Fruit fly (Drosophila melanogaster) whole organism, embryonic: ENCODE results near the gene Syx5.
A peak's percentile ranks its signal among the peaks of the same experiment; 100 is the strongest.

ENCODE experiments used
- Ada2b ChIP-seq: fragments of 200-800 bp; sonication (Bioruptor generic); IDR thresholded peaks from 2 replicates; pipeline ENCODE4 v1.3.6; 2022; ENCODE audit warnings: missing biosample characterization, missing genetic modification characterization
- Atf6 ChIP-seq: fragments of 200-800 bp; sonication (Bioruptor generic); IDR thresholded peaks from 2 replicates; pipeline ENCODE4 v1.3.6; 2022; ENCODE audit warnings: missing biosample characterization, missing genetic modification characterization
- Bgb ChIP-seq: fragments of 200-800 bp; sonication (Bioruptor generic); IDR thresholded peaks from 2 replicates; pipeline ENCODE4 v1.3.6; 2022; ENCODE audit warnings: missing biosample characterization, missing genetic modification characterization; ENCODE audit not compliant: partially characterized antibody
- CG10147 ChIP-seq: fragments of 200-800 bp; sonication (Bioruptor generic); optimal IDR thresholded peaks from 2 replicates; lab custom pipeline; 2019; ENCODE audit warnings: missing biosample characterization, mild to moderate bottlenecking, missing genetic modification characterization, moderate library complexity
- CG10462 ChIP-seq: fragments of 200-800 bp; sonication (Bioruptor generic); optimal IDR thresholded peaks from 2 replicates; lab custom pipeline; 2016; ENCODE audit warnings: missing biosample characterization, missing genetic modification characterization
- CG11696 ChIP-seq: fragments of 200-800 bp; sonication (Bioruptor generic); IDR thresholded peaks from 2 replicates; pipeline ENCODE4 v1.3.6; 2022; ENCODE audit warnings: missing biosample characterization, missing genetic modification characterization
- CG11723 ChIP-seq: fragments of 200-800 bp; sonication (Bioruptor generic); optimal IDR thresholded peaks from 2 replicates; lab custom pipeline; 2017; ENCODE audit warnings: missing biosample characterization, mild to moderate bottlenecking, missing genetic modification characterization
- CG12299 ChIP-seq: fragments of 200-800 bp; sonication (Bioruptor generic); optimal IDR thresholded peaks from 2 replicates; lab custom pipeline; 2018; ENCODE audit warnings: missing biosample characterization, mild to moderate bottlenecking, missing genetic modification characterization
- CG12391 ChIP-seq: fragments of 200-800 bp; sonication (Bioruptor generic); optimal IDR thresholded peaks from 3 replicates; lab custom pipeline; 2018; ENCODE audit warnings: missing biosample characterization, mild to moderate bottlenecking, missing genetic modification characterization, moderate library complexity
- CG12659 ChIP-seq: fragments of 200-800 bp; sonication (Bioruptor generic); optimal IDR thresholded peaks from 3 replicates; lab custom pipeline; 2017; ENCODE audit warnings: mild to moderate bottlenecking, missing biosample characterization, missing genetic modification reagents, missing genetic modification characterization
- CG13775 ChIP-seq: fragments of 200-800 bp; sonication (Bioruptor generic); optimal IDR thresholded peaks from 3 replicates; lab custom pipeline; 2017; ENCODE audit warnings: missing biosample characterization, mild to moderate bottlenecking, missing genetic modification characterization
- CG14441 ChIP-seq: fragments of 200-800 bp; sonication (Bioruptor generic); IDR thresholded peaks from 2 replicates; pipeline ENCODE4 v1.3.6; 2022; ENCODE audit warnings: missing biosample characterization, missing genetic modification characterization
- CG15269 ChIP-seq: fragments of 200-800 bp; sonication (Bioruptor generic); optimal IDR thresholded peaks from 2 replicates; lab custom pipeline; 2018; ENCODE audit warnings: missing biosample characterization, mild to moderate bottlenecking, missing genetic modification characterization, moderate library complexity
- CG17186 ChIP-seq: fragments of 200-800 bp; sonication (Bioruptor generic); optimal IDR thresholded peaks from 3 replicates; lab custom pipeline; 2017; ENCODE audit warnings: missing biosample characterization, missing genetic modification reagents, missing genetic modification characterization
- CG18476 ChIP-seq: fragments of 200-800 bp; sonication (Bioruptor generic); optimal IDR thresholded peaks from 2 replicates; lab custom pipeline; 2016; ENCODE audit warnings: missing biosample characterization, mild to moderate bottlenecking, missing genetic modification characterization
- CG2116 ChIP-seq: fragments of 200-800 bp; sonication (Bioruptor generic); optimal IDR thresholded peaks from 3 replicates; lab custom pipeline; 2018; ENCODE audit warnings: missing biosample characterization, mild to moderate bottlenecking, missing genetic modification characterization
- CG30403 ChIP-seq: fragments of 200-800 bp; sonication (Bioruptor generic); optimal IDR thresholded peaks from 3 replicates; lab custom pipeline; 2016; ENCODE audit warnings: missing biosample characterization, missing genetic modification characterization
- CG30431 ChIP-seq: fragments of 200-800 bp; sonication (Bioruptor generic); optimal IDR thresholded peaks from 2 replicates; lab custom pipeline; 2017; ENCODE audit warnings: missing biosample characterization, missing genetic modification characterization
- CG3281 ChIP-seq: fragments of 200-800 bp; sonication (Bioruptor generic); optimal IDR thresholded peaks from 3 replicates; lab custom pipeline; 2017; ENCODE audit warnings: missing biosample characterization, mild to moderate bottlenecking, missing genetic modification characterization
- CG33557 ChIP-seq: fragments of 200-800 bp; sonication (Bioruptor generic); optimal IDR thresholded peaks from 2 replicates; lab custom pipeline; 2019; ENCODE audit warnings: missing biosample characterization, mild to moderate bottlenecking, missing genetic modification characterization, moderate library complexity
- CG6765 ChIP-seq: fragments of 200-800 bp; sonication (Bioruptor generic); optimal IDR thresholded peaks from 3 replicates; lab custom pipeline; 2017; ENCODE audit warnings: missing biosample characterization, mild to moderate bottlenecking, missing genetic modification characterization
- CG9215 ChIP-seq: fragments of 200-800 bp; sonication (Bioruptor generic); IDR thresholded peaks from 2 replicates; pipeline ENCODE4 v1.3.6; 2022; ENCODE audit warnings: missing biosample characterization, missing genetic modification characterization
- CG9437 ChIP-seq: fragments of 200-800 bp; sonication (Bioruptor generic); optimal IDR thresholded peaks from 2 replicates; lab custom pipeline; 2018; ENCODE audit warnings: missing biosample characterization, mild to moderate bottlenecking, missing genetic modification characterization
- CG9876 ChIP-seq: fragments of 200-800 bp; sonication (Bioruptor generic); optimal IDR thresholded peaks from 2 replicates; lab custom pipeline; 2016; ENCODE audit warnings: missing biosample characterization, missing genetic modification characterization
- D ChIP-seq, 2 experiments: fragments of 200-800 bp in 1 of 2; fragments of >200 bp in 1 of 2; sonication (Bioruptor generic) in 1 of 2; optimal IDR thresholded peaks; 2 replicates in 1 of 2; 3 replicates in 1 of 2; lab custom pipeline; 2017; ENCODE audit warnings: mild to moderate bottlenecking in 1 of 2, missing biosample characterization in 1 of 2, missing genetic modification characterization in 1 of 2, missing genetic modification reagents in 1 of 2
- D19A ChIP-seq: fragments of 200-800 bp; optimal IDR thresholded peaks from 3 replicates; lab custom pipeline; 2019; ENCODE audit warnings: missing biosample characterization, mild to moderate bottlenecking, missing genetic modification characterization, moderate library complexity
- Dip3 ChIP-seq: fragments of 200-800 bp; sonication (Bioruptor generic); optimal IDR thresholded peaks from 3 replicates; lab custom pipeline; 2016; ENCODE audit warnings: missing biosample characterization, missing genetic modification characterization
- Gug ChIP-seq: fragments of 200-800 bp; sonication (Bioruptor generic); IDR thresholded peaks from 4 replicates; pipeline ENCODE4 v1.3.6; 2022; ENCODE audit warnings: missing biosample characterization, missing genetic modification characterization
- Hr3 ChIP-seq: fragments of 200-800 bp; sonication (Bioruptor generic); optimal IDR thresholded peaks from 3 replicates; lab custom pipeline; 2016; ENCODE audit warnings: missing biosample characterization, missing genetic modification characterization
- Lhr ChIP-seq: fragments of 200-800 bp; sonication (Bioruptor generic); optimal IDR thresholded peaks from 3 replicates; lab custom pipeline; 2017; ENCODE audit warnings: mild to moderate bottlenecking, missing biosample characterization, missing genetic modification reagents, missing genetic modification characterization
- Myb ChIP-seq: fragments of 200-800 bp; sonication (Bioruptor generic); optimal IDR thresholded peaks from 2 replicates; lab custom pipeline; 2016; ENCODE audit warnings: missing biosample characterization, missing genetic modification characterization
- NfI ChIP-seq: fragments of 200-800 bp; sonication (Bioruptor generic); optimal IDR thresholded peaks from 3 replicates; lab custom pipeline; 2018; ENCODE audit warnings: missing biosample characterization, mild to moderate bottlenecking, missing genetic modification characterization, moderate library complexity
- Ptx1 ChIP-seq: fragments of 200-800 bp; sonication (Bioruptor generic); IDR thresholded peaks from 2 replicates; pipeline ENCODE4 v1.3.6; 2022; ENCODE audit warnings: missing biosample characterization, missing genetic modification characterization
- caup ChIP-seq: fragments of 200-800 bp; sonication (Bioruptor generic); optimal IDR thresholded peaks from 3 replicates; lab custom pipeline; 2017; ENCODE audit warnings: missing biosample characterization, mild to moderate bottlenecking, missing genetic modification characterization, moderate library complexity; ENCODE audit not compliant: severe bottlenecking
- chif ChIP-seq, 2 experiments: fragments of 200-800 bp; sonication (Bioruptor generic); optimal IDR thresholded peaks; 3 replicates each; lab custom pipeline; 2016; ENCODE audit warnings: missing biosample characterization in 2 of 2, missing genetic modification characterization in 2 of 2
- dmrt99B ChIP-seq: fragments of 200-800 bp; sonication (Bioruptor generic); optimal IDR thresholded peaks from 2 replicates; lab custom pipeline; 2018; ENCODE audit warnings: missing biosample characterization, mild to moderate bottlenecking, missing genetic modification characterization, moderate library complexity
- exex ChIP-seq: fragments of 200-800 bp; sonication (Bioruptor generic); optimal IDR thresholded peaks from 4 replicates; lab custom pipeline; 2018; ENCODE audit warnings: missing biosample characterization, mild to moderate bottlenecking, missing genetic modification characterization, moderate library complexity
- fd3F ChIP-seq: fragments of 200-800 bp; sonication (Bioruptor generic); optimal IDR thresholded peaks from 2 replicates; lab custom pipeline; 2018; ENCODE audit warnings: missing biosample characterization, mild to moderate bottlenecking, missing genetic modification characterization, moderate library complexity
- gcm2 ChIP-seq: fragments of 200-800 bp; sonication (Bioruptor generic); optimal IDR thresholded peaks from 2 replicates; lab custom pipeline; 2016; ENCODE audit warnings: missing biosample characterization, missing genetic modification characterization
- lilli ChIP-seq: fragments of 200-800 bp; sonication (Bioruptor generic); optimal IDR thresholded peaks from 3 replicates; lab custom pipeline; 2016; ENCODE audit warnings: missing biosample characterization, missing genetic modification characterization
- lmd ChIP-seq: fragments of 200-800 bp; sonication (Bioruptor generic); IDR thresholded peaks from 2 replicates; pipeline ENCODE4 v1.3.6; 2022; ENCODE audit warnings: missing biosample characterization, missing genetic modification characterization
- nerfin-1 ChIP-seq: fragments of 200-800 bp; sonication (Bioruptor generic); optimal IDR thresholded peaks from 3 replicates; lab custom pipeline; 2019; ENCODE audit warnings: missing biosample characterization, mild to moderate bottlenecking, missing genetic modification characterization, moderate library complexity
- org-1 ChIP-seq: fragments of 200-800 bp; sonication (Bioruptor generic); optimal IDR thresholded peaks from 2 replicates; lab custom pipeline; 2017; ENCODE audit warnings: missing biosample characterization, missing genetic modification characterization
- pan ChIP-seq, 4 experiments: fragments of >200 bp in 3 of 4; fragments of 200-800 bp in 1 of 4; sonication (Bioruptor generic) in 1 of 4; optimal IDR thresholded peaks in 3 of 4; IDR thresholded peaks in 1 of 4; 2 replicates each; pipeline versions ENCODE4 v1.3.6 to Lab custom; 2017 to 2022; ENCODE audit warnings: missing biosample characterization in 2 of 4, missing genetic modification characterization in 2 of 4, mixed read lengths in 1 of 4
- pb ChIP-seq: fragments of 200-800 bp; sonication (Bioruptor generic); optimal IDR thresholded peaks from 3 replicates; lab custom pipeline; 2016; ENCODE audit warnings: missing biosample characterization, missing genetic modification characterization
- toy ChIP-seq: fragments of 200-800 bp; sonication (Bioruptor generic); IDR thresholded peaks from 2 replicates; pipeline ENCODE4 v1.3.6; 2022; ENCODE audit warnings: missing biosample characterization, missing genetic modification characterization
- unc-4 ChIP-seq: fragments of 200-800 bp; sonication (Bioruptor generic); IDR thresholded peaks from 2 replicates; pipeline ENCODE4 v1.3.6; 2022; ENCODE audit warnings: missing biosample characterization, missing genetic modification characterization; ENCODE audit not compliant: partially characterized antibody
- unpg ChIP-seq: fragments of 200-800 bp; sonication (Bioruptor generic); optimal IDR thresholded peaks from 3 replicates; lab custom pipeline; 2018; ENCODE audit warnings: missing biosample characterization, mild to moderate bottlenecking, missing genetic modification characterization, moderate library complexity
- vvl ChIP-seq: fragments of 200-800 bp; sonication (Bioruptor generic); IDR thresholded peaks from 2 replicates; pipeline ENCODE4 v1.3.6; 2022; ENCODE audit warnings: missing biosample characterization, missing genetic modification characterization

Syx5 gene

dm6 chr2L:16275809-16276178 lies 31.4 kb upstream of the Syx5 start (continued):
- TF ChIP-seq CG10462 (GFP tag; lab: Kevin White, UChicago) (no peak), Ada2b (peak; percentile 36; the same call in 1 of the 2 replicates), chif (GFP tag; optimal IDR thresholded peaks at IDR 0.05; lab: Kevin White, UChicago) (peak in 1 of 2 experiments; percentile 1), D19A (tag; lab: Kevin White, UChicago) (peak; percentile 42), CG30431 (GFP tag; lab: Kevin White, UChicago) (peak; percentile 28), CG11696 (0 out of 2 replicates have a peak, but pooled peaks have one; percentile 30), CG11723 (GFP tag; lab: Kevin White, UChicago) (peak; percentile 22), Bgb (GFP tag; lab: Robert Waterston, UW) (no peak), org-1 (GFP tag; lab: Kevin White, UChicago) (peak; percentile 55), dmrt99B (tag; lab: Kevin White, UChicago) (peak; percentile 66), D (optimal IDR thresholded peaks at IDR 0.05; lab: Kevin White, UChicago) (no peak), D (GFP tag; optimal IDR thresholded peaks at IDR 0.05; lab: Kevin White, UChicago) (peak; percentile 22), pan (optimal IDR thresholded peaks at IDR 0.05; lab: Kevin White, UChicago) (no peak), pan (GFP tag; optimal IDR thresholded peaks at IDR 0.05 in 1 of 2, IDR thresholded peaks at IDR 0.05 in 1 of 2) (peak in 1 of 2 experiments; percentile 58), CG30403 (peak; percentile 35), CG3281 (GFP tag; lab: Kevin White, UChicago) (peak; percentile 76), CG18476 (GFP tag; lab: Kevin White, UChicago) (peak; percentile 47), CG10147 (GFP tag; lab: Kevin White, UChicago) (peak; percentile 50), caup (GFP tag; lab: Kevin White, UChicago) (peak; percentile 61), CG17186 (no peak), unc-4 (no peak), unpg (GFP tag; lab: Kevin White, UChicago) (peak; percentile 55), CG12391 (tag; lab: Kevin White, UChicago) (peak; percentile 51), Lhr (no peak), CG9215 (GFP tag; lab: Robert Waterston, UW) (0 out of 2 replicates have a peak, but pooled peaks have one; percentile 33), Atf6 (peak; percentile 62; the same call in 1 of the 2 replicates), CG9437 (peak; percentile 24), vvl (0 out of 2 replicates have a peak, but pooled peaks have one; percentile 46), CG9876 (GFP tag; lab: Kevin White, UChicago) (no peak), gcm2 (GFP tag; lab: Kevin White, UChicago) (no peak), exex (tag; lab: Kevin White, UChicago) (peak; percentile 4), CG2116 (GFP tag; lab: Kevin White, UChicago) (peak; percentile 5), Hr3 (GFP tag; lab: Kevin White, UChicago) (peak; percentile 16), CG13775 (GFP tag; lab: Kevin White, UChicago) (peak; percentile 55), fd3F (peak; percentile 2), CG12299 (tag; lab: Kevin White, UChicago) (peak; percentile 17), NfI (GFP tag; lab: Kevin White, UChicago) (peak; percentile 42), CG14441 (GFP tag; lab: Robert Waterston, UW) (0 out of 2 replicates have a peak, but pooled peaks have one; percentile 27), CG15269 (tag; lab: Kevin White, UChicago) (peak; percentile 59), toy (GFP tag; lab: Robert Waterston, UW) (no peak), pb (GFP tag; lab: Kevin White, UChicago) (no peak), Gug (0 out of 4 replicates have a peak, but pooled peaks have one; percentile 8), lilli (peak; percentile 45), lmd (GFP tag; lab: Robert Waterston, UW) (peak; percentile 51), CG12659 (GFP tag; lab: Kevin White, UChicago) (peak; percentile 48), CG33557 (no peak), Myb (GFP tag; lab: Kevin White, UChicago) (no peak), Dip3 (peak; percentile 19), Ptx1 (GFP tag; lab: Robert Waterston, UW) (peak; percentile 35), CG6765 (GFP tag; lab: Kevin White, UChicago) (peak; percentile 27), nerfin-1 (tag; lab: Kevin White, UChicago) (no peak)
